Fruit fly (Drosophila melanogaster): ENCODE data around the gene CG17029.
A peak's percentile ranks its signal among the peaks of the same experiment; 100 is the strongest.

Gene CG17029

DNA sequence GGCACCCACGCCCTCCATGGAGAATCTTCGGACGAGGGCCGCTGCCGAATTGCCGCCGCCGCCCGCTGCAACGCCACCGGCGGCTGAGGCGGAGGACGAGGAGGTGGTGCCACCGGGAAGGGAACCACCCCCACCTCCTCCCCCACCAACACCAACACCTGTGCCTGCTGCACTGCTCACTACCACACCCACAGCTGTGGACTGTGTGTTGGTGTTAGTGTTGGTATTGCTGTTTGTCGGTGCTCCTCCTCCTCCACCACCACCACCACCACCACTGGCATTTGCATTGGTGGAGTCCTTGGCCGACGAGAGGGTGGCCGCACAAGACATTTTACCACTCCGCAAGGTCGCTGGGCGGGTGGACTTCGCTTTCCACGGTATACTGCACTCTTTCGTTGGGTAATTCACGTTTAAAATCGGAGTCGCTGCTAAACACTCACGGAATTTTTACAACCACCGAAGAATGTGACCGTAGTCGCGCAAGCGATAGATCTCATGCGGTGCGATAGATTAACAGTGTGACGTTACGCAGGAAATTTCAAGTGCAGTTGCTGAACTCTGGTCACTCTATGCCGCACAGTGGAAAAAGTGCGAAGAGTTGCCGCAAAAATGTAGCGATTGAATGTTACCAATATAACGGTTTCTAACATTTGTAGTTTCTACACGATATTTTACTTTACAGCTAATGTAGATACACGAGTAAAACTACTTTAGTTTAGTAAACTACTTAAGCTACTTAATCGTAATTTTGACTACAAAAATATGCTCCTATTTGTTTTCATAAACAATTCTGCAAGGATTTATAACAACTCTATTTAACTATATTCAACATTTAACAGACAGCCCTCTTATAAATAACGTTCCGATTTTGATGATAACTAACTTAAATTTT lies 34.9 kb downstream of the CG17029 start, which contains the start of gene mib1:
TSS of gene mib1 (minus strand) at position 494 of the 892 bp plus-strand sequence.
- peak; percentile 21 for TF ChIP-seq CG17801 (GFP tag; optimal IDR thresholded peaks at IDR 0.05; ENCODE audit: partially characterized antibody)

dm6 chr3L:16012315-16012950 lies 35.8 kb downstream of the CG17029 start:
- no peak for TF ChIP-seq CG17801 (GFP tag; optimal IDR thresholded peaks at IDR 0.05; ENCODE audit: partially characterized antibody)

dm6 chr3L:16013198-16013982 lies 36.7 kb downstream of the CG17029 start:
- TF ChIP-seq CG17801 (GFP tag; optimal IDR thresholded peaks at IDR 0.05; ENCODE audit: partially characterized antibody): no peak

DNA sequence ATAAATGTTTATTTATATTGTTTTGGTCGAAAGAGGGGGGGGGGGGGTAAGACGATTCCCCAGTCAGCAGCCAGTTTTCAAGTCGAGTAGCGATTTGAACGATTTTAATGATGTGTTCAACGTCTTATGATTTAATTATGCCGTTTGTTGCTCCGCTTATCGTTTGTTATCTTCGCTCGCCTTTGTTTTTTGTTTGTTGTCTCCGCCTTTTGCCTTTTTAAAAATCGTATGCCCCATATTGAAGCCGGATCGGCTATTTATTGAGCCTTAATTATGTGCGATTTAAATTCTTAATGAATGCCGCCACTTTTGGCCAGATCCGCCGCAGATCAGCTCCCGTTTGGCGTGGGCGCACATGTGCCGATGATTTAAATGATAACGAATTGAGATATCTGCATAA lies 37.8 kb downstream of the CG17029 start:
- no peak for TF ChIP-seq CG17801 (GFP tag; optimal IDR thresholded peaks at IDR 0.05; ENCODE audit: partially characterized antibody)

dm6 chr3L:16015765-16016760 lies 39.4 kb downstream of the CG17029 start:
- no peak for TF ChIP-seq CG17801 (GFP tag; optimal IDR thresholded peaks at IDR 0.05; ENCODE audit: partially characterized antibody)

DNA sequence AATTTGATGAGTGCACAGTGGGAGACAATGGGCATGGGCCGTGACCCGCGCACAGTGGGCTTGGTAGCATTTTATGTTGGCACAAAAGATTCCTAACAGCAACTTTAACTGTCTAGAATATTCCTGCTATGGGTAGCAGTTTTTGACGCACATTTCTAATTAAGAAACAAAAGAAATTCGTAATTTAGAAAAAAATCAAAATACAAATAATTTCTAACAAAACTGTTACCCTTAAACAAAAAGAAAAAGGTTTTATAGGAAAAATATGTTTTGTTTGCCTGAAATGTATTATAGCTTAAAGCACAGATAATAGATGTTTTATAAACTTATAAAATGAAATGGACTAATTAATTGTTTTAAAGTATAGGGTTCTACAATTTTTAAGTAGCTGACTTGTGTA lies 40.2 kb downstream of the CG17029 start:
- TF ChIP-seq CG17801 (GFP tag; optimal IDR thresholded peaks at IDR 0.05; ENCODE audit: partially characterized antibody): no peak

- no peak for TF ChIP-seq CG17801 (GFP tag; optimal IDR thresholded peaks at IDR 0.05; ENCODE audit: partially characterized antibody)
These were observed 41.0 kb downstream of the CG17029 start for dm6 chr3L:16017528-16018250.

DNA sequence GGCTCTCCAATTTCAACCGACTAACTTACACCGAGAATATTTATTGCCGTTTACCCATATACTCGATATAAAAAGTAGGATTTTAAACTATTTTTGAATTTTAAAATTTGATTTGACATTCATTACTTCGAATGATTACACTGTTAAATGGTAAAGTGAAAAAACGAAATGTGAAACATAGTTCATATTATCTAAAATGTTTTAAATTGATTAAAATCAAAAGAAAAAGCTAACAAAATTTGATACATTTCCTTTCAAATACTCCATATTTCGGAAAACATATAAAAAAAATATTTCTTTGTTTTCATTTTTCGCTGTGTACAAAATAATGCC lies 41.5 kb downstream of the CG17029 start:
- TF ChIP-seq CG17801 (GFP tag; optimal IDR thresholded peaks at IDR 0.05; ENCODE audit: partially characterized antibody): no peak

- TF ChIP-seq CG17801 (GFP tag; optimal IDR thresholded peaks at IDR 0.05; ENCODE audit: partially characterized antibody): no peak
These were observed 42.1 kb downstream of the CG17029 start for dm6 chr3L:16018721-16019120.

dm6 chr3L:16019144-16020006 lies 42.7 kb downstream of the CG17029 start:
- TF ChIP-seq CG17801 (GFP tag; optimal IDR thresholded peaks at IDR 0.05; ENCODE audit: partially characterized antibody): no peak

DNA sequence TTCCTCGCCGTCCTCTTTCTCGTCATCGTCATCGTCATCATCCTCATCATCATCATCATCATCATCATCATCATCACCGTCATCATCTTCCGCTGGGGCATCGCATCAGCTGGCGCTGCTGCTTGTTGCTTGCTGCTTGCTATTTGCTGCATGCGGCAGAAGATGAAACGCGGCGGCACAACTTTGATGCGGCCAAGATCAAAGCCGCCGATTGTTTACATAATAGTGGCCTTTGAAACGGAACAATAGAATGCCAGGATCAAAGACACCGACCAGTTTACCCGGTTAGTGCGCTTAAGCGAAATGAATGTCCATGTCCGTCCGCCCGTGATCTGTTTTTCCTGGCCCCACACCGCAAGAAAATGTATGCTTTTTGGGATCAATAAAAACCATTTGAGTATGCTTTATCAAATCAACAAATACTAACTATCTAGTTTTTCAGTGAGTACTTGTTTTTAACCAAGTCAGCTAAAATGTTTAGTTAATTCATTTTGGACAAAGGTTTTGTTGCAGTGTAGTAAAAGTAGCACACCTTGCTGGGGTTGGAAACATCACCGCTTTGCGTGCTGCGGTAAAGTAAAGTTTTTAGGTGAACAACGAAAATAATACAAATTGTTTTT lies 44.5 kb downstream of the CG17029 start:
- no peak for TF ChIP-seq CG17801 (GFP tag; optimal IDR thresholded peaks at IDR 0.05; ENCODE audit: partially characterized antibody)

DNA sequence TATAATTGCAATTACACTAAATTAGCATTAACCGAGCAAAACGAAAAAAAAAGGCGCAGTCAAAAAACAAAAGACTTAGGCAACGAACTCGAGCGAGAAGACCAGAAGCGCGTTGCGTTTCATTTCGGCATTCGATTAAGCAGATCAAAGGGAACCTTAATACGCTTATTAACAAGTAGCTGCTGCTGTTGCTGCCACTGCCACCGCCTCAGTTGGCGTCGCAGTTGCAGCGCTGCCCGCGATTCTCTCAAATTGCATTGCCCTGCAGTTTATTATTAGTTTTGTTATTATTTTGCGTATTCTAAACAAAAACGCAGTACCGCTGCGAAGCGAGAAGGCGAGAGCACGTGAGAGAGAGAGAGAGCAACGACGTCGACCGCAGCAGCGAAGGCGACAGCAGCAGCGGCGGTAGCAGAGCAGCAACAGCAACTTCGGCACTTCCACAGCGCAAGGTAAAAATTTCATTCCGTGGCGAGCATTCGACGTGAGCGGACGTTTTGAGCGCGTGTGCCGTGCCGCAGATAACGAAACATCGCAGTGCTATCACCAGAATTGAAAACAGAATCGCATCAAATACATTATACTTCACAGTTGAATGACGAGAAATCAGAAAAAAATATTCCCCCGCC lies 46.5 kb downstream of the CG17029 start, which contains the start of gene Notum:
TSS of gene Notum (plus strand) at position 461 of the 629 bp plus-strand sequence.
- no peak for TF ChIP-seq CG17801 (GFP tag; optimal IDR thresholded peaks at IDR 0.05; ENCODE audit: partially characterized antibody)
